Fruit fly (Drosophila melanogaster): ENCODE data around the gene DEF8.

The DEF8 gene

DNA sequence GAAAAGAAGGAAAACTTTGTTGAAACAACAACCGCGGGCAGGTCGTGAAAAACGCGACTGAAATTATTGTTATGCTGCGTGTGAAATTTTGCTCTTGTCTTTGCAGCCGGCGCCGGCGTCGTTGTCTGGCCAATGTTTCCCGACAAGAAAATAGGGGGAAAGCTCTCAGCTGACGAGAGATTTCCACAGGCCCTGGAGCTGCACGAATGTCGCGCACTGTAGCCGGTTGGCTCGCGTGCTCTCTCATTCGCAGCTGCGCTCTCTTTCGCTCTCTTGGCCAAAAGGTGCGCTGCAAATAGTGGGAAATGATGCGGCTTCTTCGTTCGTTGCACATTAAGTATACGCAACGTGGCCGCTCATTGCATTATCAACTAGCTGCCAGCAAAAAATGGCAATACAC, 31.7 kb downstream of the DEF8 start, which contains the start of gene CG9760 (continued):
- TF ChIP-seq vri (GFP tag; optimal IDR thresholded peaks at IDR 0.05) (no peak), eg (GFP tag; IDR thresholded peaks at IDR 0.05) (peak; percentile 74), net (GFP tag; optimal IDR thresholded peaks at IDR 0.05) (peak; percentile 28), Ets21C (GFP tag; optimal IDR thresholded peaks at IDR 0.05) (no peak), CG8632 (GFP tag; optimal IDR thresholded peaks at IDR 0.05) (no peak), CG32006 (GFP tag; optimal IDR thresholded peaks at IDR 0.05) (peak; percentile 14), Sox15 (GFP tag; optimal IDR thresholded peaks at IDR 0.05) (no peak), CG7368 (GFP tag; optimal IDR thresholded peaks at IDR 0.05) (no peak), CG10631 (GFP tag; optimal IDR thresholded peaks at IDR 0.05) (no peak), spab (GFP tag; optimal IDR thresholded peaks at IDR 0.05) (no peak), CG11902 (GFP tag; optimal IDR thresholded peaks at IDR 0.05) (no peak), CG6276 (GFP tag; optimal IDR thresholded peaks at IDR 0.05) (peak; percentile 12), Met (GFP tag; optimal IDR thresholded peaks at IDR 0.05) (no peak), CG6808 (GFP tag; optimal IDR thresholded peaks at IDR 0.05) (no peak), CG16779 (tag; optimal IDR thresholded peaks at IDR 0.05) (no peak), CG34406 (GFP tag; optimal IDR thresholded peaks at IDR 0.05) (no peak), ss (GFP tag; optimal IDR thresholded peaks at IDR 0.05) (no peak), CG31627 (GFP tag; optimal IDR thresholded peaks at IDR 0.05) (no peak), CG4318 (GFP tag; optimal IDR thresholded peaks at IDR 0.05) (no peak), CG11762 (GFP tag; optimal IDR thresholded peaks at IDR 0.05; ENCODE audit: insufficient read depth) (no peak), Eip78C (GFP tag) (no peak), acj6 (GFP tag; optimal IDR thresholded peaks at IDR 0.05) (no peak), CG6854 (GFP tag; optimal IDR thresholded peaks at IDR 0.05) (no peak), svp (GFP tag) (peak; percentile 6), Sox102F (GFP tag; optimal IDR thresholded peaks at IDR 0.05) (no peak), Gug (GFP tag; IDR thresholded peaks at IDR 0.05) (no peak), CG15336 (GFP tag; IDR thresholded peaks at IDR 0.05) (no peak), Hr39 (GFP tag; optimal IDR thresholded peaks at IDR 0.05) (no peak), cyc (GFP tag; optimal IDR thresholded peaks at IDR 0.05) (no peak), CG6163 (GFP tag; IDR thresholded peaks at IDR 0.05) (peak; percentile 49; the same call in 1 of the 3 replicates)

DNA sequence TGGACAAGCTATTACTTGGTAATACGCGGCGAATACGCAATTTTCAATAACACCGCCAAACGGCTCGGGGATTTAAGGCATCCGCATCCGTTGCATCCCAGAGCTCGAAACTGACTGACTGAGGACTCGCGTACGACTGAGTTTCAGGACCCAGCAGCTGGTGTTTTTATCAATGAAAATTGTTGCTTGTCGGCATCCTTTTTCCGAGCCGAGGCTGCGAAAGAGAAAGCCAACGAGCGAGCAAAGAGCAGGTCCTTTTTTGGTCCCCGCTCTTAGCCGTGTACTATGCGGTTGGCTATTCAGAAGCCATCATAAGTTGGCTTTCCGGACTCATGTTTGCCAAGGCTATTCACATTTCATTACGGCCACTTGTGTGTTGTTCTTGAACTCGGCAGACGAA, 43.4 kb downstream of the DEF8 start, which contains the start of gene Rh7:
TSS of gene Rh7 (minus strand) at position 101 of the 400 bp plus-strand sequence.
- TF ChIP-seq cyc (GFP tag; optimal IDR thresholded peaks at IDR 0.05) (no peak), svp (GFP tag) (peak; percentile 27), CG6276 (GFP tag; optimal IDR thresholded peaks at IDR 0.05) (no peak), CG8119 (GFP tag; IDR thresholded peaks at IDR 0.05) (no peak), spab (GFP tag; optimal IDR thresholded peaks at IDR 0.05) (no peak), Hr4 (GFP tag; optimal IDR thresholded peaks at IDR 0.05) (no peak), Gug (GFP tag; IDR thresholded peaks at IDR 0.05) (no peak), Eip93F (GFP tag; optimal IDR thresholded peaks at IDR 0.05) (no peak)

DNA sequence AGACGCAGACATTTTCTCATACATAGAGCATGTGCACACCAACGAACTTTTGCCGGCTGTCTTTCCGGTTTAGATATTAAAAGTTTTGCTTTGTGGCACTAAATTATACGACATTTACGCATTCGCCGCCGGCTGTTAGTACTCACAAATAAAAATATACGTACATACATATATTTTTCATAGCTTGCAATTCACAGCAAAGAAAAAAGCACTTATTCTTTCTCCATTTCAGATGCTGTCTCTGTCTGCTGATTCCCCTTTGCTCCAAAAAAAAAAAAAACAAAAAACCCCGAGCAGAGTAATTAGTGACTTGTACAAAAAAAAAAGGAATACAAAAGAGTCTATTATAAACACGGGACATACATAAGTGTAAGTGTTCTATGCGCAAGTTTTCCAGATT, 45.4 kb downstream of the DEF8 start, which contains the start of gene CAH2:
TSS of gene CAH2 (plus strand) at position 301 of the 400 bp plus-strand sequence.
- TF ChIP-seq CG11902 (GFP tag; optimal IDR thresholded peaks at IDR 0.05) (no peak), Hr39 (GFP tag; optimal IDR thresholded peaks at IDR 0.05) (no peak), CG8119 (GFP tag; IDR thresholded peaks at IDR 0.05) (no peak), acj6 (GFP tag; optimal IDR thresholded peaks at IDR 0.05) (no peak), CG11762 (GFP tag; optimal IDR thresholded peaks at IDR 0.05; ENCODE audit: insufficient read depth) (no peak), CG10669 (GFP tag; optimal IDR thresholded peaks at IDR 0.05) (no peak), Ets96B (tag; optimal IDR thresholded peaks at IDR 0.05) (no peak), Sox102F (GFP tag; optimal IDR thresholded peaks at IDR 0.05) (no peak), CG10631 (GFP tag; optimal IDR thresholded peaks at IDR 0.05) (no peak), Smox (GFP tag; optimal IDR thresholded peaks at IDR 0.05) (no peak), dac (GFP tag; optimal IDR thresholded peaks at IDR 0.05) (no peak), OdsH (GFP tag; optimal IDR thresholded peaks at IDR 0.05) (no peak), CG4318 (GFP tag; optimal IDR thresholded peaks at IDR 0.05) (no peak), Blimp-1 (GFP tag; optimal IDR thresholded peaks at IDR 0.05) (no peak), topi (GFP tag; optimal IDR thresholded peaks at IDR 0.05) (no peak), CG6792 (GFP tag; optimal IDR thresholded peaks at IDR 0.05) (no peak), Hr4 (GFP tag; optimal IDR thresholded peaks at IDR 0.05) (no peak), ss (GFP tag; optimal IDR thresholded peaks at IDR 0.05) (no peak), fkh (GFP tag; optimal IDR thresholded peaks at IDR 0.05) (no peak)

Measured in whole organism, prepupa.